Fruit fly (Drosophila melanogaster): Measurements from ENCODE around the gene CG4598.

The CG4598 gene

DNA sequence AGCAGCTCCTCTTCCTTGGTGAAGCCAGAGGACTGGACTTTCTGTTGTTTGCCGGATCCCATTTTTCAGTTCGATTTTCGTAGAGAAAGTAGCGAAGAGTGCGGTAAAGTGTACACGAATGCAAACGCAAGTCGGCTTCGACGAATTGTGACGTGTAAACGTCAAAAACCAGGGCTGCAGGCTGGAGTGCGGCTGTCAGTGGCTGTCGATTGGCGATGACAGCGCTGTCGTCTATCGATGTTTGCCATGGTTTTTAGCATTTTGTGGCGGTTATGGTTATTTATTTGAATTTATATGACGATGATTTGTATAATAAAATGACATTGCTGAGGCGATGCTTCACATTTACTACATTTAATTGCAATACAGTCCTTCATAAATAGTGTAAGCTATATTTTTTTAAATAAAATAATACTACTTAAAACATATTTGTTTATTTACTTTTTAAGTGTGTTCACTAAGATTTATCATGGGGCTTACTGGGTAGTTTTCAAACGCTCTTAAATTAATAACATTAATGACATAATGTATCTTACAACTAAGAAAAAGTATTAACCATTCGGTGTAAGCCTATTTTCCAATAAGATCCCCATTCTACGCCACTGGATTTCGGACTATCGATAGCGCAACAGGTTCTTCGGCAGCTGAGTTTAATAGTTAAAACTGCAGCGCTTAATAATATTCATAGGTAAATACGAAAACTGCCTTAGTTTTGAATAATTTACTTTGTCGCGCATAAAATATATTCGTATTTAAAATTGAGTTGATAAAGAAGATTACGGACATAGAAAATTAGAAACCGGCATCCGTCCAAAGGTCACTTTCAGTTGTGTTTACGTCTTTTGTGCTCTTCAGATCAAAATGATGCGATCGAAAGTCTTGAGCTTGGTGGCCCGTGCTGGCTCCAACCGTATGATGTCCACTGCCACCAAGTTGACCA, at the start of gene CG4598, which contains the start of gene CG5885 (continued):
- TF ChIP-seq Dll (GFP tag; IDR thresholded peaks at IDR 0.05; ENCODE audit: partially characterized antibody) (peak; percentile 77), odd (GFP tag; optimal IDR thresholded peaks at IDR 0.05) (peak; percentile 56), schlank (tag; optimal IDR thresholded peaks at IDR 0.05) (peak; percentile 50), pho (GFP tag; optimal IDR thresholded peaks at IDR 0.05) (peak; percentile 19), CG12659 (GFP tag; optimal IDR thresholded peaks at IDR 0.05) (peak; percentile 78), stwl (tag; optimal IDR thresholded peaks at IDR 0.05) (peak; percentile 71), CG32532 (GFP tag; IDR thresholded peaks at IDR 0.05) (peak; percentile 79), CG30020 (tag; optimal IDR thresholded peaks at IDR 0.05) (peak; percentile 54), Atf6 (GFP tag; IDR thresholded peaks at IDR 0.05) (peak; percentile 67; the same call in 1 of the 2 replicates), toy (GFP tag; IDR thresholded peaks at IDR 0.05) (no peak), MBD-R2 (GFP tag; IDR thresholded peaks at IDR 0.05) (peak; percentile 66), grau (tag; optimal IDR thresholded peaks at IDR 0.05) (peak; percentile 75), GATAe (GFP tag; conservative IDR thresholded peaks at IDR 0.05) (no peak), CG4424 (GFP tag; optimal IDR thresholded peaks at IDR 0.05) (peak; percentile 63), caup (GFP tag; optimal IDR thresholded peaks at IDR 0.05; ENCODE audit: severe bottlenecking) (peak; percentile 59), NC2β (GFP tag; optimal IDR thresholded peaks at IDR 0.05) (peak; percentile 44), Dp (GFP tag; optimal IDR thresholded peaks at IDR 0.05) (peak; percentile 88), H15 (GFP tag; IDR thresholded peaks at IDR 0.05) (peak; percentile 41; the same call in 2 of the 3 replicates), C15 (GFP tag; IDR thresholded peaks at IDR 0.05) (0 out of 3 replicates have a peak, but pooled peaks have one; percentile 17), kah (GFP tag; optimal IDR thresholded peaks at IDR 0.05) (peak; percentile 59), sens (GFP tag) (peak; percentile 89), Rfx (GFP tag; IDR thresholded peaks at IDR 0.05) (peak; percentile 80), onecut (GFP tag; IDR thresholded peaks at IDR 0.05) (peak; percentile 55; the same call in 1 of the 2 replicates), gcm2 (GFP tag; optimal IDR thresholded peaks at IDR 0.05) (peak; percentile 25), lab (GFP tag; optimal IDR thresholded peaks at IDR 0.05) (peak; percentile 40), fd64A (GFP tag; optimal IDR thresholded peaks at IDR 0.05) (no peak), vnd (GFP tag; IDR thresholded peaks at IDR 0.05; ENCODE audit: partially characterized antibody) (peak; percentile 72), Dbx (GFP tag; IDR thresholded peaks at IDR 0.05) (peak; percentile 80), CG17328 (GFP tag; IDR thresholded peaks at IDR 0.05) (peak; percentile 70), CG11696 (GFP tag; IDR thresholded peaks at IDR 0.05) (0 out of 2 replicates have a peak, but pooled peaks have one; percentile 28), Gug (GFP tag; IDR thresholded peaks at IDR 0.05) (peak; percentile 56; the same call in 2 of the 4 replicates), zf30C (GFP tag; optimal IDR thresholded peaks at IDR 0.05) (no peak), CG10209 (GFP tag; optimal IDR thresholded peaks at IDR 0.05) (peak; percentile 66), trem (tag; optimal IDR thresholded peaks at IDR 0.05) (peak; percentile 23), Optix (GFP tag; IDR thresholded peaks at IDR 0.05) (peak; percentile 19; the same call in 1 of the 3 replicates), Doc3 (GFP tag; IDR thresholded peaks at IDR 0.05; ENCODE audit: partially characterized antibody) (peak; percentile 59; the same call in 2 of the 3 replicates), CG4854 (GFP tag; optimal IDR thresholded peaks at IDR 0.05) (no peak), Hr3 (GFP tag; optimal IDR thresholded peaks at IDR 0.05) (peak; percentile 72), Vsx1 (GFP tag; optimal IDR thresholded peaks at IDR 0.05) (no peak), zen2 (GFP tag; IDR thresholded peaks at IDR 0.05; ENCODE audit: partially characterized antibody) (peak; percentile 72; the same call in 2 of the 3 replicates), run (tag; optimal IDR thresholded peaks at IDR 0.05) (peak; percentile 17), CG6683 (GFP tag; optimal IDR thresholded peaks at IDR 0.05) (no peak), CG2120 (GFP tag; optimal IDR thresholded peaks at IDR 0.05) (peak; percentile 76), CG12155 (GFP tag; optimal IDR thresholded peaks at IDR 0.05) (peak; percentile 69), CG3838 (GFP tag; optimal IDR thresholded peaks at IDR 0.05) (peak; percentile 57), CG8944 (GFP tag; optimal IDR thresholded peaks at IDR 0.05) (peak; percentile 9)

All from whole organism, embryonic.